Fruit fly (Drosophila melanogaster): Measurements from ENCODE around the gene CG4362.
A peak's percentile ranks its signal among the peaks of the same experiment; 100 is the strongest.

dm6 chr3R:20264770-20265169 is 42.6 kb downstream of the CG4362 start:
- no peak for TF ChIP-seq gl (tag; optimal IDR thresholded peaks at IDR 0.05)
- no peak for TF ChIP-seq CG13204 (GFP tag; optimal IDR thresholded peaks at IDR 0.05)
- TF ChIP-seq fd96Ca (GFP tag; IDR thresholded peaks at IDR 0.05), result peak; percentile 44; the same call in 1 of the 3 replicates
- TF ChIP-seq D1 (tag; optimal IDR thresholded peaks at IDR 0.05), result no peak
- TF ChIP-seq Ets98B (GFP tag; IDR thresholded peaks at IDR 0.05), result 0 out of 2 replicates have a peak, but pooled peaks have one; percentile 15
- TF ChIP-seq Pif1A (GFP tag; optimal IDR thresholded peaks at IDR 0.05), result no peak
- TF ChIP-seq CG32121 (GFP tag; IDR thresholded peaks at IDR 0.05), result no peak
- no peak for TF ChIP-seq CG34367 (tag; optimal IDR thresholded peaks at IDR 0.05)
- no peak for TF ChIP-seq rn (GFP tag; IDR thresholded peaks at IDR 0.05)
- no peak for TF ChIP-seq EcR (GFP tag; optimal IDR thresholded peaks at IDR 0.05)
- TF ChIP-seq Snoo (tag; optimal IDR thresholded peaks at IDR 0.05), result peak; percentile 7
- TF ChIP-seq CG4496 (GFP tag; IDR thresholded peaks at IDR 0.05), result 0 out of 3 replicates have a peak, but pooled peaks have one; percentile 8
- TF ChIP-seq CG9948 (tag; optimal IDR thresholded peaks at IDR 0.05), result peak; percentile 15
- TF ChIP-seq CG8301 (tag; optimal IDR thresholded peaks at IDR 0.05), result no peak

Measured in whole organism, pupa.